Fruit fly (Drosophila melanogaster): ENCODE results near the gene CG15353.
A peak's percentile ranks its signal among the peaks of the same experiment; 100 is the strongest.

The CG15353 gene

DNA sequence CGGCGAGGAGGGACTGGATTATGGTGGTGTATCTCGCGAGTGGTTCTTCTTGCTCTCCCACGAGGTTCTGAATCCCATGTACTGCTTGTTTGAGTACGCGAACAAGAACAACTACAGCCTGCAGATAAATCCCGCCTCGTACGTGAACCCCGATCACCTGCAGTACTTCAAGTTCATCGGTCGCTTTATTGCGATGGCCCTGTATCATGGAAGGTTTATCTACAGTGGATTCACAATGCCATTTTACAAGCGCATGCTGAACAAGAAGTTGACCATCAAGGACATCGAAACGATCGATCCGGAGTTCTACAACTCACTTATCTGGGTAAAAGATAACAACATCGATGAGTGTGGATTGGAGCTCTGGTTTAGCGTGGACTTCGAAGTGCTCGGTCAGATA is 35.1 kb upstream of the CG15353 start:
- TF ChIP-seq Myc (optimal IDR thresholded peaks at IDR 0.05), result no peak
- TF ChIP-seq Abd-B (GFP tag; optimal IDR thresholded peaks at IDR 0.05), result no peak
- TF ChIP-seq rgr (GFP tag; optimal IDR thresholded peaks at IDR 0.05), result no peak
- TF ChIP-seq dl (GFP tag; optimal IDR thresholded peaks at IDR 0.05; ENCODE audit: insufficient read depth in 1 of 2, partially characterized antibody in 2 of 2), result no peak
- no peak for TF ChIP-seq Hr78 (GFP tag; optimal IDR thresholded peaks at IDR 0.05)
- TF ChIP-seq CrebA (GFP tag; optimal IDR thresholded peaks at IDR 0.05; ENCODE audit: borderline replicate concordance), result no peak
- TF ChIP-seq pan (optimal IDR thresholded peaks at IDR 0.05), result no peak
- TF ChIP-seq foxo (GFP tag; optimal IDR thresholded peaks at IDR 0.05), result no peak
- TF ChIP-seq Dfd (GFP tag; optimal IDR thresholded peaks at IDR 0.05), result no peak
- TF ChIP-seq Mio (GFP tag; optimal IDR thresholded peaks at IDR 0.05), result no peak
- no peak for TF ChIP-seq Vsx2 (GFP tag; optimal IDR thresholded peaks at IDR 0.05; ENCODE audit: partially characterized antibody)
- no peak for TF ChIP-seq jim (GFP tag; optimal IDR thresholded peaks at IDR 0.05)
- no peak for TF ChIP-seq GATAd (GFP tag; optimal IDR thresholded peaks at IDR 0.05)
- no peak for TF ChIP-seq Dif (GFP tag; optimal IDR thresholded peaks at IDR 0.05; ENCODE audit: partially characterized antibody)
- no peak for TF ChIP-seq h (GFP tag; optimal IDR thresholded peaks at IDR 0.05)
- TF ChIP-seq Hr83 (GFP tag; optimal IDR thresholded peaks at IDR 0.05; ENCODE audit: poor library complexity, severe bottlenecking), result no peak
- TF ChIP-seq dmrt93B (GFP tag; optimal IDR thresholded peaks at IDR 0.05), result no peak

DNA sequence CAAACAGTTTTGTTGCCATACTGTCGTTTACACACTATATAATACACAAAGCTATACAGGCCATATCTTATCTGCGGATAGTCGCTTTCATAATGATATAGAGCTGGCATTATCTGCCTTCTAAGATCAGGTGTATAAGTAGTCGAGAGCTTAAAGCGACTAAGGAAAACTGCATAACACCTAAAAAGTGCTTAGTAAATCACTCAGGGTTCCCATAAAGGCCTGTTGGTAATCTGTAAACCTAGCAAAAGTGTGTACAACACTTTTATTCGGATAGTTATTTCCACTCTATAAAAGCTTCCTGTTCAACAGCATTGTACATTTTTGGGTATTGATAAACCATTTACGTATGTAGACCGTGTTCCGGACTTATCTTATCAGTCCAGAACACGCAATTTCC is 32.5 kb upstream of the CG15353 start:
- TF ChIP-seq dsf (GFP tag; optimal IDR thresholded peaks at IDR 0.05; ENCODE audit: borderline replicate concordance), result no peak
- no peak for TF ChIP-seq lola (GFP tag; optimal IDR thresholded peaks at IDR 0.05)
- TF ChIP-seq dl (GFP tag; optimal IDR thresholded peaks at IDR 0.05; ENCODE audit: insufficient read depth in 1 of 2, partially characterized antibody in 2 of 2), result no peak
- TF ChIP-seq Dfd (GFP tag; optimal IDR thresholded peaks at IDR 0.05), result no peak
- no peak for TF ChIP-seq pan (optimal IDR thresholded peaks at IDR 0.05)
- no peak for TF ChIP-seq CG9705 (GFP tag; optimal IDR thresholded peaks at IDR 0.05)
- TF ChIP-seq sage (GFP tag; optimal IDR thresholded peaks at IDR 0.05), result no peak
- no peak for TF ChIP-seq Hnf4 (GFP tag; optimal IDR thresholded peaks at IDR 0.05)
- TF ChIP-seq sv (GFP tag; optimal IDR thresholded peaks at IDR 0.05), result no peak
- TF ChIP-seq psq (GFP tag; optimal IDR thresholded peaks at IDR 0.05), result no peak
- no peak for TF ChIP-seq N (GFP tag; optimal IDR thresholded peaks at IDR 0.05)
- no peak for TF ChIP-seq ey (GFP tag; optimal IDR thresholded peaks at IDR 0.05)
- TF ChIP-seq Sp1 (GFP tag; optimal IDR thresholded peaks at IDR 0.05), result no peak
- no peak for TF ChIP-seq brk (GFP tag; optimal IDR thresholded peaks at IDR 0.05)
- no peak for TF ChIP-seq GATAd (GFP tag; optimal IDR thresholded peaks at IDR 0.05)
- TF ChIP-seq woc (GFP tag; optimal IDR thresholded peaks at IDR 0.05), result no peak
- no peak for TF ChIP-seq OdsH (GFP tag; optimal IDR thresholded peaks at IDR 0.05)

DNA sequence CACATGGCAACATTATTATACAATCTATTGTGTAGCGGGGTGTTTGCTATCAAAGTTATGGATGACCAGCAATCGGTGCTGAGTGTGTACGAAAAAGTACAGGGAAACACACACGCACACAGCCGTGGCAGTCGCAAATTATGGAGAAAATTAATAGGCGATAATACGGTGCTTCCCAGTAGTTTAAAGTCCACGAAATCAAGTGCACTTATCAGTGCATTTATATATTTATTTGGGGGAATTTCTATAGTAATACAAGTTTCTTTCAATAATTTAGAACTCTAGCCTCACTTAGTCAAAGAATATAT is 31.9 kb upstream of the CG15353 start:
- TF ChIP-seq Rel (GFP tag; optimal IDR thresholded peaks at IDR 0.05) (no peak), Rel (tag; optimal IDR thresholded peaks at IDR 0.05) (peak; percentile 90), brk (GFP tag; optimal IDR thresholded peaks at IDR 0.05) (no peak)

DNA sequence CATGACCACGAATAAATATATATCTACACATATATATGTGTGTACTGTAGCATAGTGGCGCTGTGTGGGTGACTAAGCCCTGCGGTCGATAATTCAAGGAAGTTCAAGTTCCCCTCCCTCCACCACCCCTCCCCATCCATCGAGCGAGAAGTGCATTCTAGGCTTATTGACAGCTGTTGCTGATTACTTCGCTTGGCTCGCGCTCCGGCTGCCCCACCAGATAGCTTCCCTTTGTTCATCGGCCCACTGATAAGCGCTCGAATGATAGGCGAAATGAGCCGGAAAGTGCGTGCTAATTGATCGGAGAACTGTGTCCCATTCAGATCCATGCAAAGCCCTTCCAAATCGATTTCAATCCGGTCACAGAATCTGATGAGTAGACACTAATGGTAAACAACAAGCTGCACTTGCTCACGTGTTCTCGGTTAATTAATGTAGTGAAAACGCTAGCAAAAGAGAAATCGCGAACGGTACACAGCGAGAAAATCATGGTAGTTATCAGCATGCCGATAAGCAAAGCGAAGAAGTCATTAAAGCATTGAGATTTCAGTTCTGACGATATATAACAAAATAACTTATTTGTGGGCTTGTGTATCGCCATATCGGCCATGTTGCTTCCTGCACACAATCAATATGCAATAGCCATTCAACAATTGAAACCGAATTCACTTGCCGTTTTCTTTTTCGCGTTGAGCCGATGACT is 31.4 kb upstream of the CG15353 start:
- TF ChIP-seq h (GFP tag; optimal IDR thresholded peaks at IDR 0.05), result peak; percentile 49
- peak; percentile 24 for TF ChIP-seq Hnf4 (GFP tag; optimal IDR thresholded peaks at IDR 0.05)
- no peak for TF ChIP-seq brk (GFP tag; optimal IDR thresholded peaks at IDR 0.05)
- TF ChIP-seq Dfd (GFP tag; optimal IDR thresholded peaks at IDR 0.05), result no peak
- TF ChIP-seq ey (GFP tag; optimal IDR thresholded peaks at IDR 0.05), result peak; percentile 19
- TF ChIP-seq rgr (GFP tag; optimal IDR thresholded peaks at IDR 0.05), result no peak

DNA sequence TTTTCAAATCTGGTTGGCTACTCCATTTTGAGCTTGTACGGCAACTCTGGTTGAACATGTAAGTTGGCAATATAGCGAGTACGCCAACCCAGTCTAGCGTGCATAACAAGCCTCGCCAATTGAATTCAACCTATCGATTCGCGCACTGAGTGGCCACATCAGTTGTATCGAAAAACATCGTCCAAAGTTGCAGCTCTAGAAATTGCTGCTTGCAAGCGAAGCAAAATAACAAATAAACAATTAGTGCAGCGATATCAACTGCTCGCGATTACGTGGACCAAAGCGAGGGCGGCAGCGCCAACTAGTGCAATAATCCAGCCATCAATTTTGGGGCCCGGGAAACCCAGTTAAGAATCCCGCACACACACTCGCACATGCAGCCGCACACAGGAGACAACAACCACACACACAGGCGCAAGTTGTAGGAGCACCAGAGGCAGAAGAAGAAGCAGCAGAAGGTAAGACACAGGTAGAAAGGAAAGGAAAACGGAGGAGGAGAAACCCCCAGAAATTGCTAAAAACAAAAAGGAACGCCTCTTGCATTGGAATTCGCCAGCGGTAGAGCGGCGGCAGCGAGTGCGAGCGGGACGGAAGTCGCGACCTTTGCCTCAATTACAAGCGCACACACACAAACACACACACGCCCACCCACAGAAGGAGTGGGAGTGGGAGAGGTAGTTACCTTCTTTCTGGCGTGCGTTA is 30.7 kb upstream of the CG15353 start:
- no peak for TF ChIP-seq OdsH (GFP tag; optimal IDR thresholded peaks at IDR 0.05)
- no peak for TF ChIP-seq woc (GFP tag; optimal IDR thresholded peaks at IDR 0.05)
- TF ChIP-seq h (GFP tag; optimal IDR thresholded peaks at IDR 0.05), result no peak
- TF ChIP-seq Mio (GFP tag; optimal IDR thresholded peaks at IDR 0.05), result no peak
- peak; percentile 1 for TF ChIP-seq Hr83 (GFP tag; optimal IDR thresholded peaks at IDR 0.05; ENCODE audit: poor library complexity, severe bottlenecking)
- TF ChIP-seq Jra (GFP tag; optimal IDR thresholded peaks at IDR 0.05), result no peak
- no peak for TF ChIP-seq Vsx2 (GFP tag; optimal IDR thresholded peaks at IDR 0.05; ENCODE audit: partially characterized antibody)
- no peak for TF ChIP-seq CG32264 (GFP tag; optimal IDR thresholded peaks at IDR 0.05)
- TF ChIP-seq N (GFP tag; optimal IDR thresholded peaks at IDR 0.05), result peak; percentile 21
- TF ChIP-seq CG9705 (GFP tag; optimal IDR thresholded peaks at IDR 0.05), result no peak
- no peak for TF ChIP-seq Abd-B (GFP tag; optimal IDR thresholded peaks at IDR 0.05)
- TF ChIP-seq foxo (GFP tag; optimal IDR thresholded peaks at IDR 0.05), result no peak
- TF ChIP-seq dl (GFP tag; optimal IDR thresholded peaks at IDR 0.05; ENCODE audit: insufficient read depth in 1 of 2, partially characterized antibody in 2 of 2), result no peak
- TF ChIP-seq Sp1 (GFP tag; optimal IDR thresholded peaks at IDR 0.05), result no peak
- TF ChIP-seq dsf (GFP tag; optimal IDR thresholded peaks at IDR 0.05; ENCODE audit: borderline replicate concordance), result no peak
- no peak for TF ChIP-seq sv (GFP tag; optimal IDR thresholded peaks at IDR 0.05)
- TF ChIP-seq lola (GFP tag; optimal IDR thresholded peaks at IDR 0.05), result no peak
- TF ChIP-seq pan (optimal IDR thresholded peaks at IDR 0.05), result no peak
- TF ChIP-seq rgr (GFP tag; optimal IDR thresholded peaks at IDR 0.05), result no peak
- TF ChIP-seq tai (GFP tag; optimal IDR thresholded peaks at IDR 0.05), result no peak
- peak; percentile 49 for TF ChIP-seq psq (GFP tag; optimal IDR thresholded peaks at IDR 0.05)
- TF ChIP-seq Dif (GFP tag; optimal IDR thresholded peaks at IDR 0.05; ENCODE audit: partially characterized antibody), result no peak
- TF ChIP-seq CrebA (GFP tag; optimal IDR thresholded peaks at IDR 0.05; ENCODE audit: borderline replicate concordance), result no peak
- TF ChIP-seq Dfd (GFP tag; optimal IDR thresholded peaks at IDR 0.05), result no peak
- TF ChIP-seq GATAd (GFP tag; optimal IDR thresholded peaks at IDR 0.05), result no peak
- TF ChIP-seq ey (GFP tag; optimal IDR thresholded peaks at IDR 0.05), result no peak
- no peak for TF ChIP-seq sage (GFP tag; optimal IDR thresholded peaks at IDR 0.05)
- no peak for TF ChIP-seq fru (GFP tag; optimal IDR thresholded peaks at IDR 0.05)
- no peak for TF ChIP-seq brk (GFP tag; optimal IDR thresholded peaks at IDR 0.05)

All from whole organism, wandering third instar larva.